Worm (Caenorhabditis elegans): ENCODE measurements around the gene W08G11.1.

Gene W08G11.1

DNA sequence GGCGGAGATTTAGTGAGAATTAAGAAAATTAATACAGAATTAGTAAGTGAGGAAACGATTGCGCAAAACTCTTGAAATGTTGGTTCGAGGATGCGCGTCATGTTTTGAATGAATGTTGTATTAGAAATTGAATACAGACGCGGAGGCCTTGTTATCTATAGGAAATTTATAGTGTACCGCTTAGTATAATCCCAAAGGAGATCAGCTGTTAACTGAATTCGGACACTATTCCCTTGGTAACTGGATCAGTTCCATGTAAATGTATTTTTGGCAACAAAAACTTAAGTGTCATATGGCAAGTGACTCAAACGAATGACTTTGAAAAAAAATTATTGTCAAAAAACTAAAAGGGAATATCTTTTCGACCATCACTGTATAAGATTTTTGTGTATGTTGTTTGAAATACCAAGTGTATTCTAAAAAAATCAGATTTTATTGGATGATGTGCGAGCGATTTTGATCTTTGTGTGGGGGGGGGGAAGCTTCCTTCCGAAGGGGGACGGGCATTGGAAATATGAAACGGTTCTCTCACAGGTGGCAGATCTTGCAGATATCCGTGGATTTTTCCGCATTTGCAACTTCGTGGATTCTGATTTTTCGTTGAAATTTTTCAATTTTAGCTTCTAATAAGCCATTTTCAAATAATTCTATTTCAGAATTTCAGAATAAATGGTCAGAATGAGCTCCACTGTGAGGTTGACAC lies at the start of gene W08G11.1, which contains the start of gene W08G11.5:
TSS of gene W08G11.1 (plus strand) at position 653 of the 703 bp plus-strand sequence.
TSS of gene W08G11.5 (minus strand) at position 101 of the 703 bp plus-strand sequence.
- TF ChIP-seq F16B12.6 (tag; optimal IDR thresholded peaks at IDR 0.05) = no peak
- TF ChIP-seq egl-27 (tag; optimal IDR thresholded peaks at IDR 0.05) = no peak
- TF ChIP-seq C34B4.2 (tag; optimal IDR thresholded peaks at IDR 0.05) = no peak
- TF ChIP-seq pag-3 (tag; optimal IDR thresholded peaks at IDR 0.05; ENCODE audit: borderline replicate concordance, insufficient read depth) = no peak
- TF ChIP-seq ceh-90 (tag; optimal IDR thresholded peaks at IDR 0.05) = no peak
- TF ChIP-seq efl-1 (optimal IDR thresholded peaks at IDR 0.05) = no peak
- no peak for TF ChIP-seq efl-1 (GFP tag; optimal IDR thresholded peaks at IDR 0.05 in 1 of 2)
- TF ChIP-seq jun-1 (tag; optimal IDR thresholded peaks at IDR 0.05) = no peak
- no peak for TF ChIP-seq aha-1 (tag; optimal IDR thresholded peaks at IDR 0.05)
- no peak for TF ChIP-seq lin-14 (GFP tag; optimal IDR thresholded peaks at IDR 0.05)
- TF ChIP-seq nhr-19 (GFP tag; conservative IDR thresholded peaks at IDR 0.05) = no peak
- no peak for TF ChIP-seq fkh-4 (tag; optimal IDR thresholded peaks at IDR 0.05; ENCODE audit: borderline replicate concordance)
- TF ChIP-seq zip-4 (GFP tag; optimal IDR thresholded peaks at IDR 0.05) = no peak
- no peak for TF ChIP-seq aly-2 (tag; optimal IDR thresholded peaks at IDR 0.05)
- no peak for TF ChIP-seq pax-3 (tag; optimal IDR thresholded peaks at IDR 0.05)
- no peak for TF ChIP-seq skn-1 (tag; optimal IDR thresholded peaks at IDR 0.05)
- no peak for TF ChIP-seq pqm-1 (tag; optimal IDR thresholded peaks at IDR 0.05)
- TF ChIP-seq nhr-12 (tag; optimal IDR thresholded peaks at IDR 0.05) = no peak
- TF ChIP-seq Y116A8C.19 (tag; optimal IDR thresholded peaks at IDR 0.05; ENCODE audit: borderline replicate concordance) = no peak
- no peak for TF ChIP-seq isw-1 (GFP tag; IDR thresholded peaks at IDR 0.05)

DNA sequence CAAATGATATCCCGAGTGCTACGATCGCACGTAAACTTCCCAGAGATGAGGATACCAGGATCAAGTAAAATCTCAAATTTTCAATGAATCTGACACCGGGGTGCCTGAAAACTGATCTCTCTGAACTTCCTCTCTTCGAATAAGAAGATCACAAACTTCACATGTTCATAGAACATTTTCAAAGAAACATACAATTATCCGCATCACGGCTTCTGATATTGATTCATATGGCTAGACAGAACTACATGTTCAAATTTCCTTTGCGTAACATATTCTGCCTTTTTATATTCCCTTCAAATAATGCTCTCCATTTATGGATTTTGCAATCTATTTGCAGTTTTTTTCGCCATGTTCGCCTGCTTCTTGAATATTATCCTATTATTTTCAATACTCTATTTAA lies 49.8 kb upstream of the W08G11.1 start, which contains the start of gene srbc-83:
TSS of gene srbc-83 (plus strand) at position 301 of the 400 bp plus-strand sequence.
- TF ChIP-seq elt-3 (tag; optimal IDR thresholded peaks at IDR 0.05) = no peak
- TF ChIP-seq ceh-88 (GFP tag; IDR thresholded peaks at IDR 0.05) = no peak
- TF ChIP-seq nhr-84 (tag; optimal IDR thresholded peaks at IDR 0.05) = no peak
- TF ChIP-seq lin-39 (tag; optimal IDR thresholded peaks at IDR 0.05) = no peak
- TF ChIP-seq nhr-47 (tag; optimal IDR thresholded peaks at IDR 0.05) = no peak
- no peak for TF ChIP-seq zip-4 (GFP tag; optimal IDR thresholded peaks at IDR 0.05)
- TF ChIP-seq ztf-11 (tag; optimal IDR thresholded peaks at IDR 0.05) = no peak
- TF ChIP-seq pax-3 (tag; optimal IDR thresholded peaks at IDR 0.05) = no peak
- no peak for TF ChIP-seq lsy-2 (tag; optimal IDR thresholded peaks at IDR 0.05)
- no peak for TF ChIP-seq alr-1 (tag; optimal IDR thresholded peaks at IDR 0.05; ENCODE audit: borderline replicate concordance)
- TF ChIP-seq nhr-11 (tag; optimal IDR thresholded peaks at IDR 0.05) = no peak
- TF ChIP-seq grh-1 (GFP tag; IDR thresholded peaks at IDR 0.05) = no peak
- no peak for TF ChIP-seq nhr-12 (tag; optimal IDR thresholded peaks at IDR 0.05)
- no peak for TF ChIP-seq hlh-4 (tag; optimal IDR thresholded peaks at IDR 0.05)
- no peak for TF ChIP-seq ceh-82 (tag; optimal IDR thresholded peaks at IDR 0.05)
- TF ChIP-seq lin-35 (GFP tag; optimal IDR thresholded peaks at IDR 0.05) = no peak

DNA sequence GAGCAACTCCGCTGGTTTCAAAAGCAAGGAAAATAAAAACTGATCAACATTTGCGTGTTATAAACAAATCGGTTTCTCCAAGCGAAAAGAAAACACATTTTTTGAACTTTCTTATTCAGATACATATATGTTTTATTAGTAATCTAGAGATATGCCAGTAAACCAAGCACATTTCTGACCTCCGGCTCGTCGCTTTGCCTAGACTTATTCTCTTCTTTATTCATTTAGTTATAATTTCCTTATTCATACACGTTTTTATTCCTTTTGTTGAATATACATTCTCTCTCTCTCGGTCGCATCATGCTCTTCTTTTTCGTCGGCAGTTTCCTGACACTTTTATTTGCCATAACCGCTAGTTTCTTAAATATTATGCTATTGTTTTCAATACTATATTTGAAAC lies 48.2 kb upstream of the W08G11.1 start, which contains the start of gene srbc-84:
TSS of gene srbc-84 (plus strand) at position 301 of the 400 bp plus-strand sequence.
- TF ChIP-seq egl-27 (tag; optimal IDR thresholded peaks at IDR 0.05) (no peak), ceh-90 (tag; optimal IDR thresholded peaks at IDR 0.05) (no peak), ces-1 (GFP tag; optimal IDR thresholded peaks at IDR 0.05) (no peak), lin-15B (tag; optimal IDR thresholded peaks at IDR 0.05) (no peak), rnt-1 (tag; optimal IDR thresholded peaks at IDR 0.05) (no peak), skn-1 (tag; optimal IDR thresholded peaks at IDR 0.05) (no peak), swsn-7 (tag; optimal IDR thresholded peaks at IDR 0.05) (no peak), ets-5 (GFP tag; IDR thresholded peaks at IDR 0.05) (no peak), grh-1 (GFP tag; IDR thresholded peaks at IDR 0.05) (no peak), efl-3 (GFP tag; optimal IDR thresholded peaks at IDR 0.05) (no peak), fkh-8 (tag; optimal IDR thresholded peaks at IDR 0.05) (no peak), mef-2 (tag; optimal IDR thresholded peaks at IDR 0.05) (no peak), isw-1 (GFP tag; IDR thresholded peaks at IDR 0.05) (no peak), ceh-8 (GFP tag; optimal IDR thresholded peaks at IDR 0.05) (no peak), alr-1 (tag; optimal IDR thresholded peaks at IDR 0.05; ENCODE audit: borderline replicate concordance) (no peak), hlh-4 (tag; optimal IDR thresholded peaks at IDR 0.05) (no peak)
